Worm (Caenorhabditis elegans): ENCODE measurements around the gene dbn-1.

ce11 chrIII:13772876-13773275 lies 11.0 kb upstream of the dbn-1 start, which contains the start of gene mdt-29:
- no peak for TF ChIP-seq flt-1 (GFP tag; IDR thresholded peaks at IDR 0.05)
- no peak for TF ChIP-seq B0310.2 (tag; optimal IDR thresholded peaks at IDR 0.05)
- no peak for TF ChIP-seq ama-1 (optimal IDR thresholded peaks at IDR 0.05)
- no peak for TF ChIP-seq hnd-1 (tag; optimal IDR thresholded peaks at IDR 0.05)
- TF ChIP-seq sea-1 (GFP tag; conservative IDR thresholded peaks at IDR 0.05) = no peak
- no peak for TF ChIP-seq aly-1 (tag; optimal IDR thresholded peaks at IDR 0.05)
- TF ChIP-seq hmbx-1 (tag; optimal IDR thresholded peaks at IDR 0.05) = no peak
- no peak for TF ChIP-seq ets-7 (tag; optimal IDR thresholded peaks at IDR 0.05)
- no peak for TF ChIP-seq hmg-4 (GFP tag; optimal IDR thresholded peaks at IDR 0.05)

All from whole organism, early embryonic.